Worm (Caenorhabditis elegans): Measurements from ENCODE around the gene C53A3.1.

C53A3.1 gene

ce11 chrV:5712652-5713051 is 47.4 kb downstream of the C53A3.1 start, which contains the start of gene gcst-1 (continued):
- TF ChIP-seq nhr-48 (tag; optimal IDR thresholded peaks at IDR 0.05) (peak; percentile 14), lin-29 (GFP tag; IDR thresholded peaks at IDR 0.05) (no peak), dmd-6 (GFP tag; IDR thresholded peaks at IDR 0.05) (peak; percentile 83), mdl-1 (tag; optimal IDR thresholded peaks at IDR 0.05) (peak in 1 of 2 experiments; percentile 74)

DNA sequence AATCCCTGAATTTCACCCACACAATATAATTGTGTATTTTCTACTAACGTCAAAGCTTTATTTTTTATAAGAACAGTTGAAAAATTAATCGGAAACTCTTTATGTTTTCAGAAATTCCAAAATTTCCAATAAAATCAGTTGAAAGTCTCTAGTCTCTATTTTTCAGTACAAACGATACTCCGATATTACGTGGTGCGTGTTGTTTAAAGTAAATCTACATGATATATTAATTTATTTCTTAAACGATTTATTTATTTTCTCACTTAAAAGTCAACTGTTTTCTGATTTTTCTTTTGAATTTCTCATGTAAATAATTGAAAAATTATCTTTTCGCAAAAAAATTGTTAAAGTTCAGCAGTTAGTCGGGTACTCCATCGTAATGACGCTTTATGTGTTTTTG is 47.8 kb downstream of the C53A3.1 start:
- peak; percentile 88 for TF ChIP-seq Y48G9A.11 (GFP tag; IDR thresholded peaks at IDR 0.05)
- no peak for TF ChIP-seq unc-39 (tag; optimal IDR thresholded peaks at IDR 0.05)
- TF ChIP-seq daf-12 (tag; optimal IDR thresholded peaks at IDR 0.05): no peak
- TF ChIP-seq mdl-1 (tag; optimal IDR thresholded peaks at IDR 0.05): no peak
- peak; percentile 54 for TF ChIP-seq R02D3.7 (tag; optimal IDR thresholded peaks at IDR 0.05)
- TF ChIP-seq F44E2.7 (GFP tag; IDR thresholded peaks at IDR 0.05): no peak
